Fruit fly (Drosophila melanogaster) whole organism, embryonic: ENCODE measurements around the gene CG7889.

Source experiments
- ATbp ChIP-seq: fragments of 200-800 bp; sonication (Bioruptor generic); optimal IDR thresholded peaks from 2 replicates; lab custom pipeline; 2017; ENCODE audit warnings: missing biosample characterization, mild to moderate bottlenecking, missing genetic modification characterization, missing genetic modification reagents
- Asciz ChIP-seq: fragments of 200-800 bp; sonication (Bioruptor generic); optimal IDR thresholded peaks from 2 replicates; lab custom pipeline; 2017; ENCODE audit warnings: missing biosample characterization, mild to moderate bottlenecking, missing genetic modification characterization, missing genetic modification reagents
- Atf3 ChIP-seq: fragments of 200-800 bp; sonication (Bioruptor generic); optimal IDR thresholded peaks from 3 replicates; lab custom pipeline; 2016; ENCODE audit warnings: missing biosample characterization, missing genetic modification characterization
- Blimp-1 ChIP-seq: fragments of 200-800 bp; sonication (Bioruptor generic); optimal IDR thresholded peaks from 3 replicates; lab custom pipeline; 2018; ENCODE audit warnings: missing biosample characterization, missing genetic modification characterization, mild to moderate bottlenecking, moderate library complexity, missing genetic modification reagents
- CG10147 ChIP-seq: fragments of 200-800 bp; sonication (Bioruptor generic); optimal IDR thresholded peaks from 2 replicates; lab custom pipeline; 2019; ENCODE audit warnings: missing biosample characterization, mild to moderate bottlenecking, missing genetic modification characterization, moderate library complexity
- CG11504 ChIP-seq: fragments of 200-800 bp; sonication (Bioruptor generic); optimal IDR thresholded peaks from 3 replicates; lab custom pipeline; 2019; ENCODE audit warnings: missing biosample characterization, mild to moderate bottlenecking, missing genetic modification characterization, moderate library complexity
- CG1233 ChIP-seq: fragments of 200-800 bp; sonication (Bioruptor generic); optimal IDR thresholded peaks from 4 replicates; lab custom pipeline; 2018; ENCODE audit warnings: missing biosample characterization, mild to moderate bottlenecking, missing genetic modification characterization
- CG12659 ChIP-seq: fragments of 200-800 bp; sonication (Bioruptor generic); optimal IDR thresholded peaks from 3 replicates; lab custom pipeline; 2017; ENCODE audit warnings: mild to moderate bottlenecking, missing biosample characterization, missing genetic modification reagents, missing genetic modification characterization
- CG14965 ChIP-seq: fragments of 200-800 bp; sonication (Bioruptor generic); optimal IDR thresholded peaks from 2 replicates; lab custom pipeline; 2016; ENCODE audit warnings: missing biosample characterization, missing genetic modification characterization, borderline replicate concordance
- CG16815 ChIP-seq: fragments of 200-800 bp; sonication (Bioruptor generic); optimal IDR thresholded peaks from 3 replicates; lab custom pipeline; 2017; ENCODE audit warnings: missing biosample characterization, mild to moderate bottlenecking, missing genetic modification characterization
- CG17568 ChIP-seq: fragments of 200-800 bp; sonication (Bioruptor generic); optimal IDR thresholded peaks from 2 replicates; lab custom pipeline; 2018; ENCODE audit warnings: missing biosample characterization, mild to moderate bottlenecking, missing genetic modification characterization, moderate library complexity
- CG2116 ChIP-seq: fragments of 200-800 bp; sonication (Bioruptor generic); optimal IDR thresholded peaks from 3 replicates; lab custom pipeline; 2018; ENCODE audit warnings: missing biosample characterization, mild to moderate bottlenecking, missing genetic modification characterization
- CG2875 ChIP-seq: fragments of 200-800 bp; sonication (Bioruptor generic); optimal IDR thresholded peaks from 2 replicates; lab custom pipeline; 2017; ENCODE audit warnings: missing biosample characterization, mild to moderate bottlenecking, missing genetic modification characterization, missing genetic modification reagents
- CG31224 ChIP-seq: fragments of 200-800 bp; sonication (Bioruptor generic); IDR thresholded peaks from 2 replicates; pipeline ENCODE4 v1.3.6; 2022; ENCODE audit warnings: missing biosample characterization, missing genetic modification characterization
- CG31388 ChIP-seq: fragments of 200-800 bp; sonication (Bioruptor generic); optimal IDR thresholded peaks from 2 replicates; lab custom pipeline; 2016; ENCODE audit warnings: missing biosample characterization, missing genetic modification characterization
- CG42726 ChIP-seq: fragments of 200-800 bp; sonication (Bioruptor generic); IDR thresholded peaks from 2 replicates; pipeline ENCODE4 v1.3.6; 2022; ENCODE audit warnings: missing biosample characterization, missing genetic modification characterization; ENCODE audit not compliant: partially characterized antibody
- CG6683 ChIP-seq: fragments of 200-800 bp; sonication (Bioruptor generic); optimal IDR thresholded peaks from 2 replicates; lab custom pipeline; 2017; ENCODE audit warnings: missing biosample characterization, mild to moderate bottlenecking, missing genetic modification characterization, missing genetic modification reagents
- CG6791 ChIP-seq: fragments of 200-800 bp; sonication (Bioruptor generic); IDR thresholded peaks from 3 replicates; pipeline ENCODE4 v1.3.6; 2022; ENCODE audit warnings: missing biosample characterization, missing genetic modification characterization; ENCODE audit not compliant: partially characterized antibody
- CG7987 ChIP-seq: fragments of 200-800 bp; sonication (Bioruptor generic); optimal IDR thresholded peaks from 2 replicates; lab custom pipeline; 2018; ENCODE audit warnings: missing biosample characterization, mild to moderate bottlenecking, missing genetic modification characterization, moderate library complexity
- CTCF ChIP-seq: fragments of 200-800 bp; sonication (Bioruptor generic); optimal IDR thresholded peaks from 2 replicates; lab custom pipeline; 2017; ENCODE audit warnings: missing biosample characterization, mild to moderate bottlenecking, missing genetic modification characterization, moderate library complexity
- Deaf1 ChIP-seq: fragments of 200-800 bp; optimal IDR thresholded peaks from 3 replicates; lab custom pipeline; 2019; ENCODE audit warnings: missing biosample characterization, mild to moderate bottlenecking, missing genetic modification characterization, moderate library complexity
- Fer1 ChIP-seq: fragments of 200-800 bp; sonication (Bioruptor generic); optimal IDR thresholded peaks from 2 replicates; lab custom pipeline; 2017; ENCODE audit warnings: missing biosample characterization, mild to moderate bottlenecking, missing genetic modification characterization
- Fer3 ChIP-seq: fragments of 200-800 bp; sonication (Bioruptor generic); optimal IDR thresholded peaks from 2 replicates; lab custom pipeline; 2018; ENCODE audit warnings: missing biosample characterization, mild to moderate bottlenecking, missing genetic modification characterization, moderate library complexity
- H2.0 ChIP-seq: fragments of 200-800 bp; sonication (Bioruptor generic); IDR thresholded peaks from 2 replicates; pipeline ENCODE4 v1.3.6; 2022; ENCODE audit warnings: missing biosample characterization, missing genetic modification characterization
- Hmx ChIP-seq: fragments of 200-800 bp; sonication (Bioruptor generic); optimal IDR thresholded peaks from 2 replicates; lab custom pipeline; 2016; ENCODE audit warnings: missing biosample characterization, missing genetic modification characterization
- Neu2 ChIP-seq: fragments of 200-800 bp; sonication (Bioruptor generic); optimal IDR thresholded peaks from 3 replicates; lab custom pipeline; 2016; ENCODE audit warnings: missing biosample characterization, missing genetic modification characterization, borderline replicate concordance
- Oaz ChIP-seq: fragments of 200-800 bp; sonication (Bioruptor generic); IDR thresholded peaks from 2 replicates; pipeline ENCODE4 v1.3.6; 2022; ENCODE audit warnings: missing biosample characterization, missing genetic modification characterization
- Optix ChIP-seq: fragments of 200-800 bp; sonication (Bioruptor generic); IDR thresholded peaks from 3 replicates; pipeline ENCODE4 v1.3.6; 2022; ENCODE audit warnings: missing biosample characterization, missing genetic modification characterization
- PHDP ChIP-seq: fragments of 200-800 bp; sonication (Bioruptor generic); optimal IDR thresholded peaks from 3 replicates; lab custom pipeline; 2018; ENCODE audit warnings: missing biosample characterization, mild to moderate bottlenecking, missing genetic modification characterization, moderate library complexity
- ap ChIP-seq: fragments of 200-800 bp; sonication (Bioruptor generic); IDR thresholded peaks from 2 replicates; pipeline ENCODE4 v1.3.6; 2022; ENCODE audit warnings: missing biosample characterization, missing genetic modification characterization
- ash1 ChIP-seq: fragments of 200-800 bp; sonication (Bioruptor generic); optimal IDR thresholded peaks from 2 replicates; lab custom pipeline; 2018; ENCODE audit warnings: missing biosample characterization, mild to moderate bottlenecking, missing genetic modification characterization
- ato ChIP-seq: fragments of 200-800 bp; sonication (Bioruptor generic); IDR thresholded peaks from 2 replicates; pipeline ENCODE4 v1.3.6; 2022; ENCODE audit warnings: missing biosample characterization, missing genetic modification characterization; ENCODE audit not compliant: partially characterized antibody
- bab2 ChIP-seq: fragments of 200-800 bp; sonication (Bioruptor generic); optimal IDR thresholded peaks from 2 replicates; lab custom pipeline; 2016; ENCODE audit warnings: missing biosample characterization, missing genetic modification characterization
- br ChIP-seq: fragments of >200 bp; optimal IDR thresholded peaks from 2 replicates; lab custom pipeline; 2017
- ci ChIP-seq: fragments of 200-800 bp; sonication (Bioruptor generic); IDR thresholded peaks from 3 replicates; pipeline ENCODE4 v1.3.6; 2022; ENCODE audit warnings: missing biosample characterization, missing genetic modification characterization
- dmrt11E ChIP-seq: fragments of 200-800 bp; sonication (Bioruptor generic); optimal IDR thresholded peaks from 3 replicates; lab custom pipeline; 2018; ENCODE audit warnings: missing biosample characterization, mild to moderate bottlenecking, missing genetic modification characterization, moderate library complexity
- grau ChIP-seq: fragments of 200-800 bp; optimal IDR thresholded peaks from 3 replicates; lab custom pipeline; 2019; ENCODE audit warnings: missing biosample characterization, mild to moderate bottlenecking, missing genetic modification characterization, moderate library complexity
- gsb ChIP-seq: fragments of 200-800 bp; sonication (Bioruptor generic); IDR thresholded peaks from 2 replicates; pipeline ENCODE4 v1.3.6; 2022; ENCODE audit warnings: missing biosample characterization, missing genetic modification characterization
- hbn ChIP-seq: fragments of 200-800 bp; sonication (Bioruptor generic); IDR thresholded peaks from 2 replicates; pipeline ENCODE4 v1.3.6; 2022; ENCODE audit warnings: missing biosample characterization, missing genetic modification characterization; ENCODE audit not compliant: partially characterized antibody
- jumu ChIP-seq: fragments of 200-800 bp; sonication (Bioruptor generic); optimal IDR thresholded peaks from 3 replicates; lab custom pipeline; 2016; ENCODE audit warnings: missing biosample characterization, missing genetic modification characterization
- mld ChIP-seq: fragments of 200-800 bp; sonication (Bioruptor generic); IDR thresholded peaks from 3 replicates; pipeline ENCODE4 v1.3.6; 2022; ENCODE audit warnings: missing biosample characterization, missing genetic modification characterization; ENCODE audit not compliant: partially characterized antibody
- onecut ChIP-seq: fragments of 200-800 bp; sonication (Bioruptor generic); IDR thresholded peaks from 2 replicates; pipeline ENCODE4 v1.3.6; 2022; ENCODE audit warnings: missing biosample characterization, missing genetic modification characterization
- peb ChIP-seq: fragments of 200-800 bp; sonication (Bioruptor generic); IDR thresholded peaks from 2 replicates; pipeline ENCODE4 v1.3.6; 2022; ENCODE audit warnings: missing biosample characterization, missing genetic modification characterization
- pfk ChIP-seq: fragments of 200-800 bp; sonication (Bioruptor generic); optimal IDR thresholded peaks from 2 replicates; lab custom pipeline; 2018; ENCODE audit warnings: missing biosample characterization, mild to moderate bottlenecking, missing genetic modification characterization, moderate library complexity
- shn ChIP-seq: fragments of 200-800 bp; sonication (Bioruptor generic); optimal IDR thresholded peaks from 3 replicates; lab custom pipeline; 2016; ENCODE audit warnings: missing biosample characterization, missing genetic modification characterization
- tap ChIP-seq: fragments of 200-800 bp; optimal IDR thresholded peaks from 3 replicates; lab custom pipeline; 2019; ENCODE audit warnings: missing biosample characterization, mild to moderate bottlenecking, missing genetic modification characterization, moderate library complexity
- tio ChIP-seq: fragments of 200-800 bp; sonication (Bioruptor generic); optimal IDR thresholded peaks from 2 replicates; lab custom pipeline; 2017; ENCODE audit warnings: missing biosample characterization, missing genetic modification characterization, inconsistent platforms
- tll ChIP-seq, 2 experiments: fragments of 200-800 bp in 1 of 2; fragments of >200 bp in 1 of 2; sonication (Bioruptor generic) in 1 of 2; optimal IDR thresholded peaks; 2 replicates each; lab custom pipeline; 2017 to 2019; ENCODE audit warnings: missing biosample characterization in 2 of 2, missing genetic modification characterization in 2 of 2, mild to moderate bottlenecking in 1 of 2, moderate library complexity in 1 of 2
- usp ChIP-seq: fragments of >200 bp; optimal IDR thresholded peaks from 2 replicates; lab custom pipeline; 2017; ENCODE audit warnings: missing biosample characterization, missing genetic modification characterization
- wek ChIP-seq: fragments of 200-800 bp; sonication (Bioruptor generic); optimal IDR thresholded peaks from 3 replicates; lab custom pipeline; 2018; ENCODE audit warnings: missing biosample characterization, mild to moderate bottlenecking, missing genetic modification characterization, moderate library complexity
- zen ChIP-seq: fragments of 200-800 bp; sonication (Bioruptor generic); optimal IDR thresholded peaks from 3 replicates; lab custom pipeline; 2018; ENCODE audit warnings: missing biosample characterization, mild to moderate bottlenecking, missing genetic modification characterization, moderate library complexity

CG7889 gene

dm6 chrX:19201630-19202029 lies 41.8 kb upstream of the CG7889 start, which contains the start of gene CG7990 (continued):
- TF ChIP-seq ATbp (GFP tag; lab: Kevin White, UChicago) (no peak), bab2 (no peak), CG42726 (GFP tag; lab: Robert Waterston, UW) (no peak), CG6683 (GFP tag; lab: Kevin White, UChicago) (no peak), CG2116 (no peak), Blimp-1 (GFP tag; lab: Kevin White, UChicago) (no peak), peb (GFP tag; lab: Robert Waterston, UW) (no peak), jumu (GFP tag; lab: Kevin White, UChicago) (no peak), CG1233 (GFP tag; lab: Kevin White, UChicago) (no peak), Neu2 (no peak), CTCF (GFP tag; lab: Kevin White, UChicago) (peak; percentile 7), wek (GFP tag; lab: Kevin White, UChicago) (no peak), Atf3 (GFP tag; lab: Kevin White, UChicago) (no peak), Fer3 (tag; lab: Kevin White, UChicago) (no peak), CG10147 (GFP tag; lab: Kevin White, UChicago) (no peak), CG14965 (GFP tag; lab: Kevin White, UChicago) (no peak), ato (GFP tag; lab: Robert Waterston, UW) (peak; percentile 38; the same call in 1 of the 2 replicates), Optix (GFP tag; lab: Robert Waterston, UW) (no peak), tio (GFP tag; lab: Kevin White, UChicago) (no peak), CG7987 (no peak), pfk (GFP tag; lab: Kevin White, UChicago) (no peak), tap (no peak), Deaf1 (tag; lab: Kevin White, UChicago) (no peak), CG31224 (no peak), ap (GFP tag; lab: Robert Waterston, UW) (no peak), CG6791 (peak; percentile 36; the same call in 1 of the 3 replicates), usp (GFP tag; lab: Kevin White, UChicago) (no peak), CG2875 (no peak), Asciz (no peak), shn (no peak), hbn (GFP tag; lab: Robert Waterston, UW) (peak; percentile 48; the same call in 1 of the 2 replicates), tll (GFP tag; optimal IDR thresholded peaks at IDR 0.05; lab: Kevin White, UChicago) (no peak), H2.0 (GFP tag; lab: Robert Waterston, UW) (no peak), CG31388 (GFP tag; lab: Kevin White, UChicago) (no peak), onecut (GFP tag; lab: Robert Waterston, UW) (no peak), br (lab: Kevin White, UChicago) (no peak), gsb (GFP tag; lab: Robert Waterston, UW) (no peak), grau (tag; lab: Kevin White, UChicago) (no peak), Oaz (GFP tag; lab: Robert Waterston, UW) (no peak), CG12659 (GFP tag; lab: Kevin White, UChicago) (peak; percentile 27), CG16815 (no peak), dmrt11E (tag; lab: Kevin White, UChicago) (no peak), CG11504 (tag; lab: Kevin White, UChicago) (no peak), mld (GFP tag; lab: Robert Waterston, UW) (no peak), Hmx (GFP tag; lab: Kevin White, UChicago) (no peak), ci (GFP tag; lab: Robert Waterston, UW) (no peak), ash1 (no peak), zen (tag; lab: Kevin White, UChicago) (no peak), PHDP (tag; lab: Kevin White, UChicago) (no peak), CG17568 (no peak), Fer1 (GFP tag; lab: Kevin White, UChicago) (no peak)
